Fruit fly (Drosophila melanogaster): Measurements from ENCODE around the gene BI-1.

- TF ChIP-seq dmrt93B (GFP tag; optimal IDR thresholded peaks at IDR 0.05) (no peak), usp (GFP tag; optimal IDR thresholded peaks at IDR 0.05) (no peak), Abd-B (GFP tag; optimal IDR thresholded peaks at IDR 0.05) (no peak), Myc (optimal IDR thresholded peaks at IDR 0.05) (no peak), CG32264 (GFP tag; optimal IDR thresholded peaks at IDR 0.05) (no peak), Hr83 (GFP tag; optimal IDR thresholded peaks at IDR 0.05; ENCODE audit: poor library complexity, severe bottlenecking) (no peak), CG9705 (GFP tag; optimal IDR thresholded peaks at IDR 0.05) (no peak), Rel (GFP tag; optimal IDR thresholded peaks at IDR 0.05) (no peak), Rel (tag; optimal IDR thresholded peaks at IDR 0.05) (no peak)
Observed at dm6 chr3L:8286397-8286796, 22.3 kb downstream of the BI-1 start.

Data from whole organism, wandering third instar larva.